Worm (Caenorhabditis elegans): Measurements from ENCODE around the gene srd-21.

srd-21 gene

DNA sequence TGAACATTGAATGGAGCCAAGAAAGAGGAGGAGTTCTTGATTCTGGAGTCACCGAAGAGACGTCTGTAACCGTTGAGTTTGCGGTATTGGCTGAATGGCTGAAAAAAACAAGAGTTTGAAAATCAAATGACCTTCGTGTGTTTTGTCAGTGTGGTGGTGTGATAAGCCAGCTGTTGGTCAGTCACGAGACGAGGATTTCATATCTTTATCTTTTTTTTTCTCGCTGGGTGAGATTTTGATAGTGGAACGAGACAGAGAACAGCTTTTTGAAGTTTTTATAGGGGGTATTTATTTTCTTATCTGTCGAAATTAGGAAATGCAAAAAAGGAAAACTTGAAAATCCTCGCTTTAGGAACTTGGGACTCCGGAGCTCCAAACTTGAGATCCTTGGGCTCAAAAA, 35.2 kb upstream of the srd-21 start:
- no peak for TF ChIP-seq flt-1 (GFP tag; IDR thresholded peaks at IDR 0.05)
- TF ChIP-seq klf-2 (GFP tag; conservative IDR thresholded peaks at IDR 0.05), result no peak
- no peak for TF ChIP-seq T22C8.4 (GFP tag; IDR thresholded peaks at IDR 0.05)
- no peak for TF ChIP-seq cog-1 (tag; optimal IDR thresholded peaks at IDR 0.05)
- no peak for TF ChIP-seq ztf-29 (GFP tag; IDR thresholded peaks at IDR 0.05)

DNA sequence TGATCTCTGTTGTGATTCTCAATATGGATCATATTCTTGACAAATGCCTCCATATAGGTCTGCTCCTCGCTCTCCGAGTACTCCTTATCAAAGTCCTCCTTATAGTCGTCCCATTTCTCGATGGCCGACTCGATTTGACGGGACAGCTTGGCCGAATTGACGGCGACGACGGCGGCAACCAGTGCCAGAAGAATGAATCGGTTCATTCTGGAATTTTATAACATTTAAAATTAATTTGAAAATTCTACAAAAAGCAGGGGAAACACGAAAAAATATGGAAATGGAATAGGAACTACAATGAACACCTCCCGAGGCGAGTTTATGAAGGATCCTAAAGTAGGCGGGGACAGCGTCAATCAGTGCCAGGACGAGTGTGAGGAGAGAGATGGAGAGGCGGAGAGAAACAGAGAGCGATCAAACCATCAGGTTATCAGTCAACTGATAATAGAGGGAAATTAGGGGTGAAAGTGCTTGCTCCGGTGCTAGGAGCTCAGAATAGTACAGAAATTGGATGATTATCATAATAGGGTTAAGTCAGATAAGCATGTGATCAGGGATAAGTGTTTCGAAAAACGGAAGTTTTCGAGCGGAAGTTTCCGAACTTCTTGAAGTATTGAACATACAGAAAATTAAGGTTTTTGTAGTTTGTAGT, 34.4 kb upstream of the srd-21 start, which contains the start of gene cpl-1:
Gene cpl-1, minus strand, starts transcription at position 207 of the 652 bp plus-strand sequence.
- TF ChIP-seq tab-1 (GFP tag; IDR thresholded peaks at IDR 0.05) (no peak), med-1 (GFP tag; optimal IDR thresholded peaks at IDR 0.05; ENCODE audit: insufficient read depth) (no peak), ztf-29 (GFP tag; IDR thresholded peaks at IDR 0.05) (no peak), flt-1 (GFP tag; IDR thresholded peaks at IDR 0.05) (no peak), klf-2 (GFP tag; conservative IDR thresholded peaks at IDR 0.05) (no peak), T22C8.4 (GFP tag; IDR thresholded peaks at IDR 0.05) (no peak), ref-1 (GFP tag; conservative IDR thresholded peaks at IDR 0.05) (no peak), ztf-23 (GFP tag; IDR thresholded peaks at IDR 0.05) (no peak), cog-1 (tag; optimal IDR thresholded peaks at IDR 0.05) (no peak)

DNA sequence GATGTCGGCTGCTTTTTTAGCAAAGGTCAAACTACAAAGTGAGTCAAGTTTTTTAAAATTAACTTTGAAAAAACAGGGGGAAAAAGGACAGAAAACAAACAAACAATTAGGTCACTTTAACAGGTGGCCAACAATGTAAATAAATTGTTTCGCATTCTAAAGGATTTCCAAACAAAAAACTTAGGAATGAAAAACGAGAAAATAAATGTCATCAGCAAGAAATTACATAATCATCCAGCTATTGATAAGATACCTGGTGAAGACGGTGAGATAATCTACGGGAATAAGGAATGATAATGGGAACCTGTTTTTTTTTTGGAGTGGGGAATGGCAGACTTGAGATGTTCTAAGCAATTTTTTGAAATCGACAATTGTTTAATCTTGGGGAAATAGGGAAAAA, 33.6 kb upstream of the srd-21 start:
- TF ChIP-seq T22C8.4 (GFP tag; IDR thresholded peaks at IDR 0.05) (no peak), flt-1 (GFP tag; IDR thresholded peaks at IDR 0.05) (no peak), med-1 (GFP tag; optimal IDR thresholded peaks at IDR 0.05; ENCODE audit: insufficient read depth) (no peak), cog-1 (tag; optimal IDR thresholded peaks at IDR 0.05) (no peak), ztf-23 (GFP tag; IDR thresholded peaks at IDR 0.05) (no peak), klf-2 (GFP tag; conservative IDR thresholded peaks at IDR 0.05) (no peak), ztf-29 (GFP tag; IDR thresholded peaks at IDR 0.05) (no peak), tab-1 (GFP tag; IDR thresholded peaks at IDR 0.05) (no peak), ref-1 (GFP tag; conservative IDR thresholded peaks at IDR 0.05) (no peak)

DNA sequence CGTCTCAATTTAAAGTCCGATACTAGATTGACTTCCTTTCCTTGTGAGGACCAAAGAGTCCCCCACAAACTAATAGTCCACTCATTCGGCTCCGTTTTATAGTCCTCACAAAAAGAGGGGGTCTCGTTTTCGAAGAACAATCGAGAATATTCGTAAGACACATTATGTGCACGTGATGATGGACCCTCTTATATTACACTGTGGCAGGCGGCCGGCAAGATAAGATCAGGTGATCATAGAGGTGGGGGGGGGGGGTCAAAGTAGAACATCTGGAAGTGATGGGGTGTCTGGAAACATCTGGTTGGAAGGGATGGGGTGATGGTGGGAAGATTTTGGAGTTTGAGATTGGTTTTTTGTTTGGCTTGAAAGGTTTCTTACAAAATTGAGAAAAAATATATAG, 31.3 kb upstream of the srd-21 start:
- TF ChIP-seq klf-2 (GFP tag; conservative IDR thresholded peaks at IDR 0.05) (no peak), cog-1 (tag; optimal IDR thresholded peaks at IDR 0.05) (no peak), ztf-29 (GFP tag; IDR thresholded peaks at IDR 0.05) (no peak), med-1 (GFP tag; optimal IDR thresholded peaks at IDR 0.05; ENCODE audit: insufficient read depth) (no peak), ref-1 (GFP tag; conservative IDR thresholded peaks at IDR 0.05) (no peak), ztf-23 (GFP tag; IDR thresholded peaks at IDR 0.05) (no peak), tab-1 (GFP tag; IDR thresholded peaks at IDR 0.05) (no peak), flt-1 (GFP tag; IDR thresholded peaks at IDR 0.05) (no peak)

DNA sequence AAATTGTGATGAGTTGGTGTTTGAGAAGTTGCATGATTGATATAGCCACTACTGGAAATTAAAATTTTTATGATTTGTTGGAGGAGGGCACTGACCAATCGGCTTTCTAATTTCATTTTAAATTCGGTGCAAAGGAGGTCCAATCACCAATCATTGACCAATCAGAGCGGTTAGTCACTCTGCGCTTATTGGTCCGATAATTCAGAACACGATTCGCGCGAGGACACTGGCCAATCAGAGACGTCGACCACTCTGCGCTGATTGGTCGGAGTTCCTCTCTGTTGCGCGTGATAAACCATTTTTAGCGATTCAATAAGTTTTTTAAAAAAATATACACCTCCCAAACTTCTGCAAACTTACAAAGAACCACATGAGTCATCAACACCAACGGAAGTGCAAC, 29.9 kb upstream of the srd-21 start:
- TF ChIP-seq ztf-29 (GFP tag; IDR thresholded peaks at IDR 0.05) (no peak), T22C8.4 (GFP tag; IDR thresholded peaks at IDR 0.05) (no peak), ref-1 (GFP tag; conservative IDR thresholded peaks at IDR 0.05) (no peak)

DNA sequence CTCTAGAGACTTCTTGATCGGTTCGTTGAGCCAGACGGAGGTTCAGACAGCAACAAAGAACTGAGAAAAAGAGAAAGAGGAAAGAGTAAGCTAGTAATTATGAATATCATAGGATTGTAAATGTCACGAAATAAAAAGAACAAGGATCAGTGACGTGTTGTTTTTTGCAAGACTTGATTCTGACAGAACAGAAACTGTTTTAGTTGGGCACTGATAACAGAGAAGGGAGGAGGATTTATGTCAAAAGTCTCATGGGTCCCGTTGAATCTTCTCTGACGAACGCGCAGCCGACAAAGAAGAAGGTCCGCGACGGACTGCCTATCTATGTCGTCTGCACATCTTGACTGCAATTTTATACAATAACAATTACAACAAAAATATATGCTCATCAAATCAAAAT, 29.1 kb upstream of the srd-21 start, which contains the start of gene T03E6.9:
Gene T03E6.9, minus strand, starts transcription at position 101 of the 400 bp plus-strand sequence.
- TF ChIP-seq med-1 (GFP tag; optimal IDR thresholded peaks at IDR 0.05; ENCODE audit: insufficient read depth) (no peak), flt-1 (GFP tag; IDR thresholded peaks at IDR 0.05) (no peak), cog-1 (tag; optimal IDR thresholded peaks at IDR 0.05) (no peak), tab-1 (GFP tag; IDR thresholded peaks at IDR 0.05) (no peak), ref-1 (GFP tag; conservative IDR thresholded peaks at IDR 0.05) (no peak), ztf-29 (GFP tag; IDR thresholded peaks at IDR 0.05) (no peak), klf-2 (GFP tag; conservative IDR thresholded peaks at IDR 0.05) (no peak), T22C8.4 (GFP tag; IDR thresholded peaks at IDR 0.05) (no peak), ztf-23 (GFP tag; IDR thresholded peaks at IDR 0.05) (no peak)

DNA sequence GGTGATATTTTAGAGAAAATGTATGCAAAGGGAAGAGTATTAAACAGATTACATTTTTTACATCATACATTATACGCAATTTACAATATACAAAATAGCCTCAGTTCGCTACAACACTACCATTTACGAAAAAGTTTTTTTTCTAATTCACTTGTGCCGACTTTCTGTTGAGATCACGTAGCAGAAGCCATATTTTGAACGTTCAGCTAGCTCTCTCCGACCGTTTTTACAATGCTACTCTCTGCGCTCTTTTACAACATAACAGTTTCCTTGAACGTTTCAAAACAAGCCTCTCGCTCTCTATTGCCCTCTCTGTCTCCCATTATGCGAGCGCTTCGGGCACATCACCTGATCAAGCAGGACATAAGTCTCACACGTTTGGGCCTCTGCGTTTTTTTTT, 26.6 kb upstream of the srd-21 start, which contains the start of gene T03E6.8:
Gene T03E6.8, minus strand, starts transcription at position 101 of the 400 bp plus-strand sequence.
- TF ChIP-seq ztf-23 (GFP tag; IDR thresholded peaks at IDR 0.05), result no peak
- no peak for TF ChIP-seq cog-1 (tag; optimal IDR thresholded peaks at IDR 0.05)
- TF ChIP-seq med-1 (GFP tag; optimal IDR thresholded peaks at IDR 0.05; ENCODE audit: insufficient read depth), result no peak
- TF ChIP-seq tab-1 (GFP tag; IDR thresholded peaks at IDR 0.05), result no peak
- TF ChIP-seq T22C8.4 (GFP tag; IDR thresholded peaks at IDR 0.05), result no peak
- no peak for TF ChIP-seq ztf-29 (GFP tag; IDR thresholded peaks at IDR 0.05)
- no peak for TF ChIP-seq klf-2 (GFP tag; conservative IDR thresholded peaks at IDR 0.05)
- no peak for TF ChIP-seq ref-1 (GFP tag; conservative IDR thresholded peaks at IDR 0.05)
- TF ChIP-seq flt-1 (GFP tag; IDR thresholded peaks at IDR 0.05), result no peak

DNA sequence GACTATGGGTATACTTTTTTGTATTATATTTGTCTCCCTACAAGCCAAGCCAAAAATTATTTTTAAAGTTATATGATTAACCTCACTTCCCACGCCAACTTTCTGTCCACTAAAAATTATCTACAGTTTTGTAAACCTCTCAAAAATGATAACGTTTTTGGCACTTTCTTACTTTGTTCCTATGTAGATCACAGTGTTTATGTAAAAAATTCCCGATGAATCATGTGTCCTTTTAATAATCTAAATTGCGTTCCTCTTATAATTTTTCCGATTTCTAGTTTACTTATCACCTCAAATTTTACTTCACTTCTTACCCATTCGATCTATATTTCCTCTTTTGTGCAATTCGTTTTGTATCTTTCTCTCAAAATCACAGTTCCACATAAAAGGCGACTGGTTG, 25.4 kb upstream of the srd-21 start:
- TF ChIP-seq tab-1 (GFP tag; IDR thresholded peaks at IDR 0.05) (no peak), med-1 (GFP tag; optimal IDR thresholded peaks at IDR 0.05; ENCODE audit: insufficient read depth) (no peak), ztf-29 (GFP tag; IDR thresholded peaks at IDR 0.05) (no peak)

DNA sequence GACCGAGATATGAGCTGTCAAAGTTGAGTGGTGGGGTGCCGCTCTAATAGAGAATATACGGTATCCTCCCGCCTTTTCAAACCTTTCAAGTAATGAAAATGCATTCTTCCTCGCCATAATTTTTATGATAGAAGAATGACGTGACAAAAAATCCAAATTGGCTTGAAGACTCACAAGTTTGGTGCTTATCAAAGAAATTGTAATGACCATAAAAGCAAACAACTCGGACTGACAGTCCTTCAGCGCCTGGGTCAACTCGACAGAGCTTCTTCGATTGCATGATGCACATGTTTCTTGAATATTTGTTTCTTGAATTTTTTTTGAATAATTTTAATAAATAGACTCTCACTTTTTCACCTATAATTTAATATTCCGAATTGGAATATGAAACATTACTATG, 24.2 kb upstream of the srd-21 start:
- no peak for TF ChIP-seq ref-1 (GFP tag; conservative IDR thresholded peaks at IDR 0.05)
- TF ChIP-seq cog-1 (tag; optimal IDR thresholded peaks at IDR 0.05), result no peak
- no peak for TF ChIP-seq ztf-29 (GFP tag; IDR thresholded peaks at IDR 0.05)
- no peak for TF ChIP-seq klf-2 (GFP tag; conservative IDR thresholded peaks at IDR 0.05)
- no peak for TF ChIP-seq ztf-23 (GFP tag; IDR thresholded peaks at IDR 0.05)
- TF ChIP-seq flt-1 (GFP tag; IDR thresholded peaks at IDR 0.05), result no peak
- TF ChIP-seq tab-1 (GFP tag; IDR thresholded peaks at IDR 0.05), result no peak
- no peak for TF ChIP-seq T22C8.4 (GFP tag; IDR thresholded peaks at IDR 0.05)
- TF ChIP-seq med-1 (GFP tag; optimal IDR thresholded peaks at IDR 0.05; ENCODE audit: insufficient read depth), result no peak

DNA sequence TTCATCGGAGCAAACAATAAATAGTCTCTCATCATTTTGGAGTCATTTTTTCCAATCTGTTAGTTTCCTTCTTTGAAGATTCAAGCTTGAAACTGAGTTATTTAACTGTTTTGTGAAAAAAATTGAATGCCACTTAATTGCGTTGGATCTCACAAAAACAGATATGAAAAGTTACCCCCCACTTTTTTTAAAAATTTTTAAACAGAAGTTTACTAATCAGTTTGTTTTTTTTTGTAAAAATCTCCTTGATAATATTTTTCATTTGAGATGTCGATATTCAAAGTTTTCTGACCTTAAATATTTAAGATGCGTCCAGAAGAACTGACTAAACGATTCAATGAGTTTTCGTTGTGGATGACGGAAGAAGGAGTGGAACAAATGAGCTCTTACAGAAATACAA, 23.4 kb upstream of the srd-21 start, which contains the start of gene Y32B12C.1:
Gene Y32B12C.1, plus strand, starts transcription at position 301 of the 400 bp plus-strand sequence.
- no peak for TF ChIP-seq flt-1 (GFP tag; IDR thresholded peaks at IDR 0.05)
- no peak for TF ChIP-seq tab-1 (GFP tag; IDR thresholded peaks at IDR 0.05)
- TF ChIP-seq ztf-29 (GFP tag; IDR thresholded peaks at IDR 0.05), result no peak
- no peak for TF ChIP-seq klf-2 (GFP tag; conservative IDR thresholded peaks at IDR 0.05)
- no peak for TF ChIP-seq ref-1 (GFP tag; conservative IDR thresholded peaks at IDR 0.05)
- no peak for TF ChIP-seq med-1 (GFP tag; optimal IDR thresholded peaks at IDR 0.05; ENCODE audit: insufficient read depth)
- TF ChIP-seq ztf-23 (GFP tag; IDR thresholded peaks at IDR 0.05), result no peak
- TF ChIP-seq cog-1 (tag; optimal IDR thresholded peaks at IDR 0.05), result no peak
- no peak for TF ChIP-seq T22C8.4 (GFP tag; IDR thresholded peaks at IDR 0.05)

All from whole organism, midembryonic.